Worm (Caenorhabditis elegans): ENCODE results near the gene sre-45.
A peak's percentile ranks its signal among the peaks of the same experiment; 100 is the strongest.

sre-45 gene

DNA sequence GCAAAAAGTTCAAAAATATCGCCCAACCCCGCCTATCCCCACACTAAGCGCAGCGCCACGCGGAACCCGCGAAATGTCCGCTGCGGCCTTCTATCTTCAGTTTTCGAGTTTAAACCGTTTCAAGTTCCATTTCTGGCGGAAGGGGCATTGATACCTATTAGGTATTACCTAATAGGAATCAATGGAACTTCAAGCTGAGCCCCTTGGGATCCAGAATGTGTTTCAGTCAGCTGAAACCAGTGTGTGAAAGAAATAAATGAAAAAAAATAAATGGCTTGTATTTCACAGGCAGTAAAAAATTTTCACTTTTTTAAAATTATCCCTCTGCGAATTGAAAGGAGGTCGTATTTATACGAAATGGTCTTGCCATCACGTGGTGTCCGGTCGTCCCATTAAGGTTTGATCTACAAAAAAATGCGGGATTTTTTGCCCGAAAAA is 3.5 kb downstream of the sre-45 start (continued):
- TF ChIP-seq Y105C5A.15 (GFP tag; IDR thresholded peaks at IDR 0.05) (0 out of 2 replicates have a peak, but pooled peaks have one; percentile 52), fos-1 (tag; optimal IDR thresholded peaks at IDR 0.05) (no peak), pqm-1 (tag; optimal IDR thresholded peaks at IDR 0.05) (no peak), lim-7 (GFP tag; IDR thresholded peaks at IDR 0.05) (0 out of 2 replicates have a peak, but pooled peaks have one; percentile 37), nhr-76 (tag; optimal IDR thresholded peaks at IDR 0.05) (no peak), nhr-48 (tag; optimal IDR thresholded peaks at IDR 0.05) (peak; percentile 14), D1046.2 (GFP tag; IDR thresholded peaks at IDR 0.05) (no peak), zfp-3 (GFP tag; conservative IDR thresholded peaks at IDR 0.05) (no peak), zag-1 (tag; optimal IDR thresholded peaks at IDR 0.05) (no peak), lin-38 (GFP tag; IDR thresholded peaks at IDR 0.05) (peak; percentile 72), ces-1 (GFP tag; optimal IDR thresholded peaks at IDR 0.05) (no peak), hlh-30 (tag; optimal IDR thresholded peaks at IDR 0.05; ENCODE audit: insufficient read depth) (no peak), ama-1 (optimal IDR thresholded peaks at IDR 0.05) (peak; percentile 70), nhr-6 (tag; optimal IDR thresholded peaks at IDR 0.05) (no peak), F10B5.3 (tag; optimal IDR thresholded peaks at IDR 0.05) (no peak), unc-39 (tag; optimal IDR thresholded peaks at IDR 0.05) (no peak), dpl-1 (GFP tag; optimal IDR thresholded peaks at IDR 0.05) (no peak), F49E8.2 (tag; optimal IDR thresholded peaks at IDR 0.05; ENCODE audit: borderline replicate concordance) (peak; percentile 95), gei-8 (GFP tag; optimal IDR thresholded peaks at IDR 0.05) (no peak), ceh-82 (tag; optimal IDR thresholded peaks at IDR 0.05) (no peak), aha-1 (tag) (no peak), mdt-29 (GFP tag; IDR thresholded peaks at IDR 0.05) (peak; percentile 87), nhr-25 (tag; optimal IDR thresholded peaks at IDR 0.05; ENCODE audit: borderline replicate concordance, insufficient read depth) (no peak), hmg-1.1 (GFP tag; IDR thresholded peaks at IDR 0.05) (no peak), attf-4 (tag; optimal IDR thresholded peaks at IDR 0.05) (no peak)

DNA sequence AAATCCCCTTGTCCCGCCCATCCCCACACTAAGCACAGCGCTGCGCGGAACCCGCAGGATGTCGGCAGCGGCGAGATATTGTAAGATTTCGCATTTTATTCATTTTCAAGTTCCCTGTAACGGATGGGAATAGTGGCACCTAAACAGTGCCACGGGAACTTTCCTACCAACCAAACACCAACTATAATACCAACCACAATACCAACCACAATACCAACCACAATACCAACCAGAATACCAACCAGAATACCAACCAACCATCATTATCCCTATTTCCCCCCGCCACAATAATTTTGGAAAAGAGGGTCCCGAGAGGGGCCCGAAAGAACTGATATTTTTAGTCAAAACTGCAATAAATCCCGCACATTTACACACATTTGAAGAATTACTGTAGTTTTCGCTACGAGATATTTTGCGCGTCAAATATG is 4.3 kb downstream of the sre-45 start:
- TF ChIP-seq hmg-1.1 (GFP tag; IDR thresholded peaks at IDR 0.05) (peak; percentile 32; the same call in 1 of the 2 replicates), duxl-1 (tag; optimal IDR thresholded peaks at IDR 0.05; ENCODE audit: poor library complexity) (peak; percentile 28), egl-43 (GFP tag; IDR thresholded peaks at IDR 0.05) (0 out of 2 replicates have a peak, but pooled peaks have one; percentile 5), skn-1 (tag; optimal IDR thresholded peaks at IDR 0.05) (no peak), T20F7.1 (GFP tag; optimal IDR thresholded peaks at IDR 0.05) (no peak), dmd-8 (GFP tag; IDR thresholded peaks at IDR 0.05) (no peak), nhr-6 (tag; optimal IDR thresholded peaks at IDR 0.05) (no peak), mep-1 (tag; optimal IDR thresholded peaks at IDR 0.05) (no peak), vab-7 (GFP tag; IDR thresholded peaks at IDR 0.05) (0 out of 2 replicates have a peak, but pooled peaks have one; percentile 17), unc-130 (GFP tag; optimal IDR thresholded peaks at IDR 0.05) (peak; percentile 78), ama-1 (optimal IDR thresholded peaks at IDR 0.05) (peak; percentile 90), F37D6.2 (tag; optimal IDR thresholded peaks at IDR 0.05) (no peak), snpc-4 (tag; optimal IDR thresholded peaks at IDR 0.05) (peak; percentile 74), ctbp-1 (GFP tag; IDR thresholded peaks at IDR 0.05) (no peak), set-16 (GFP tag; IDR thresholded peaks at IDR 0.05) (no peak), Y48G9A.11 (GFP tag; IDR thresholded peaks at IDR 0.05) (peak; percentile 58; the same call in 1 of the 2 replicates), aha-1 (tag) (peak; percentile 13), F49E8.2 (tag; optimal IDR thresholded peaks at IDR 0.05; ENCODE audit: borderline replicate concordance) (peak; percentile 75), lim-7 (GFP tag; IDR thresholded peaks at IDR 0.05) (peak; percentile 56; the same call in 1 of the 2 replicates), mdt-29 (GFP tag; IDR thresholded peaks at IDR 0.05) (peak; percentile 73; the same call in 1 of the 2 replicates), dmd-9 (GFP tag; IDR thresholded peaks at IDR 0.05) (no peak), gei-8 (GFP tag; optimal IDR thresholded peaks at IDR 0.05) (no peak), snpc-1.2 (GFP tag; IDR thresholded peaks at IDR 0.05) (peak; percentile 20; the same call in 1 of the 2 replicates), lin-38 (GFP tag; IDR thresholded peaks at IDR 0.05) (peak; percentile 55), mdl-1 (tag; optimal IDR thresholded peaks at IDR 0.05) (no peak), daf-16 (GFP tag; optimal IDR thresholded peaks at IDR 0.05) (no peak), daf-16 (tag; optimal IDR thresholded peaks at IDR 0.05) (no peak), spr-1 (tag; optimal IDR thresholded peaks at IDR 0.05) (peak; percentile 33), madf-9 (GFP tag; conservative IDR thresholded peaks at IDR 0.05) (no peak), zfp-2 (tag; optimal IDR thresholded peaks at IDR 0.05) (no peak)

Data from whole organism, L4 larva.